Worm (Caenorhabditis elegans): Measurements from ENCODE around the gene cest-1.1.

ce11 chrV:14162959-14163548, 3.5 kb downstream of the cest-1.1 start, which contains the start of gene srd-26:
- TF ChIP-seq unc-62 (GFP tag; optimal IDR thresholded peaks at IDR 0.05) (no peak), aly-2 (tag; optimal IDR thresholded peaks at IDR 0.05) (no peak), elt-3 (tag; optimal IDR thresholded peaks at IDR 0.05) (no peak), skn-1 (tag; optimal IDR thresholded peaks at IDR 0.05) (no peak), R02D3.7 (tag; optimal IDR thresholded peaks at IDR 0.05) (no peak), ZK546.5 (tag; optimal IDR thresholded peaks at IDR 0.05) (no peak)

Measured in whole organism, L2 larva.